Worm (Caenorhabditis elegans) whole organism, young adult: ENCODE data around the gene C06A8.6.
A peak's percentile ranks its signal among the peaks of the same experiment; 100 is the strongest.

Source experiments
- B0261.1 ChIP-seq: sonication (generic microtip); optimal IDR thresholded peaks from 2 replicates; lab custom pipeline; 2016; ENCODE audit warnings: mild to moderate bottlenecking, missing genetic modification characterization, moderate library complexity, missing compliant biosample characterization
- B0336.3 ChIP-seq: fragments of 200-800 bp; sonication (Bioruptor generic); IDR thresholded peaks from 2 replicates; pipeline ENCODE4 v1.3.6; 2022; ENCODE audit warnings: missing genetic modification characterization, missing compliant biosample characterization
- F33H1.4 ChIP-seq: fragments of 200-800 bp; sonication (Bioruptor generic); IDR thresholded peaks from 2 replicates; pipeline ENCODE4 v1.3.6; 2022; ENCODE audit warnings: missing genetic modification reagents, missing genetic modification characterization, missing compliant biosample characterization
- F57A8.1 ChIP-seq: fragments of 200-800 bp; sonication (Bioruptor generic); optimal IDR thresholded peaks from 2 replicates; lab custom pipeline; 2018; ENCODE audit warnings: mild to moderate bottlenecking, missing genetic modification characterization, moderate library complexity, missing compliant biosample characterization
- K12H6.12 ChIP-seq: fragments of 200-800 bp; sonication (Bioruptor generic); optimal IDR thresholded peaks from 2 replicates; lab custom pipeline; 2018; ENCODE audit warnings: mild to moderate bottlenecking, missing genetic modification characterization, missing compliant biosample characterization
- T07F8.4 ChIP-seq: sonication (generic microtip); optimal IDR thresholded peaks from 2 replicates; lab custom pipeline; 2016; ENCODE audit warnings: mild to moderate bottlenecking, missing genetic modification characterization, moderate library complexity, missing compliant biosample characterization
- T26A5.8 ChIP-seq: sonication (generic microtip); optimal IDR thresholded peaks from 2 replicates; lab custom pipeline; 2016; ENCODE audit warnings: missing genetic modification characterization, missing compliant biosample characterization
- Y53F4B.3 ChIP-seq: fragments of 200-800 bp; sonication (Bioruptor generic); IDR thresholded peaks from 2 replicates; pipeline ENCODE4 v1.3.6; 2022; ENCODE audit warnings: missing genetic modification reagents, missing genetic modification characterization, missing compliant biosample characterization
- ama-1 ChIP-seq, 3 experiments: fragments of 150-350 bp in 1 of 3; sonication (generic microtip) in 2 of 3; optimal IDR thresholded peaks; 2 replicates each; lab custom pipeline; 2014 to 2018; ENCODE audit warnings: missing biosample characterization in 2 of 3, missing genetic modification characterization in 2 of 3, missing genetic modification reagents in 2 of 3
- athp-1 ChIP-seq: sonication (generic microtip); optimal IDR thresholded peaks from 2 replicates; lab custom pipeline; 2017; ENCODE audit warnings: mild to moderate bottlenecking, missing genetic modification characterization, missing compliant biosample characterization
- bed-2 ChIP-seq: fragments of 200-800 bp; sonication (Bioruptor generic); IDR thresholded peaks from 2 replicates; pipeline ENCODE4 v1.3.6; 2022; ENCODE audit warnings: missing genetic modification reagents, missing genetic modification characterization, missing compliant biosample characterization
- cebp-1 ChIP-seq, 2 experiments: fragments of 200-800 bp in 1 of 2; sonication (Bioruptor generic) in 1 of 2; sonication (generic microtip) in 1 of 2; IDR thresholded peaks in 1 of 2; optimal IDR thresholded peaks in 1 of 2; 2 replicates each; pipeline versions ENCODE4 v1.3.6 to Lab custom; 2017 to 2022; ENCODE audit warnings: missing compliant biosample characterization in 2 of 2, missing genetic modification characterization in 2 of 2, mild to moderate bottlenecking in 1 of 2, missing genetic modification reagents in 1 of 2, moderate library complexity in 1 of 2
- ceh-27 ChIP-seq: fragments of 200-800 bp; sonication (Bioruptor generic); optimal IDR thresholded peaks from 2 replicates; lab custom pipeline; 2018; ENCODE audit warnings: mild to moderate bottlenecking, missing genetic modification characterization, moderate library complexity, missing compliant biosample characterization
- egl-18 ChIP-seq: fragments of 200-800 bp; sonication (Bioruptor generic); IDR thresholded peaks from 2 replicates; pipeline ENCODE4 v1.3.6; 2022; ENCODE audit warnings: missing genetic modification reagents, missing genetic modification characterization, missing compliant biosample characterization
- ekl-4 ChIP-seq: fragments of 200-800 bp; sonication (Bioruptor generic); IDR thresholded peaks from 2 replicates; pipeline ENCODE4 v1.3.6; 2022; ENCODE audit warnings: missing genetic modification reagents, missing genetic modification characterization, missing compliant biosample characterization
- him-1 ChIP-seq: sonication (generic microtip); optimal IDR thresholded peaks from 2 replicates; lab custom pipeline; 2016; ENCODE audit warnings: missing genotype, missing genetic modification reagents, missing genetic modification characterization, missing compliant biosample characterization
- hlh-26 ChIP-seq: fragments of 200-800 bp; sonication (Bioruptor generic); conservative IDR thresholded peaks from 2 replicates; pipeline ENCODE4 v1.3.6; 2022; ENCODE audit warnings: missing genetic modification reagents, missing genetic modification characterization, missing compliant biosample characterization
- hmg-1.2 ChIP-seq: fragments of 200-800 bp; sonication (Bioruptor generic); IDR thresholded peaks from 2 replicates; pipeline ENCODE4 v1.3.6; 2022; ENCODE audit warnings: missing genetic modification reagents, missing genetic modification characterization, missing compliant biosample characterization
- hsf-1 ChIP-seq: fragments of 200-800 bp; sonication (Bioruptor generic); IDR thresholded peaks from 2 replicates; pipeline ENCODE4 v1.3.6; 2022; ENCODE audit warnings: missing genetic modification reagents, missing genetic modification characterization, missing compliant biosample characterization
- lin-54 ChIP-seq: fragments of 200-800 bp; sonication (Bioruptor generic); optimal IDR thresholded peaks from 2 replicates; lab custom pipeline; 2018; ENCODE audit warnings: mild to moderate bottlenecking, missing genetic modification characterization, missing compliant biosample characterization
- lsy-27 ChIP-seq: sonication (generic microtip); optimal IDR thresholded peaks from 2 replicates; lab custom pipeline; 2017; ENCODE audit warnings: missing genetic modification characterization, mild to moderate bottlenecking, missing compliant biosample characterization, antibody characterized with exemption, missing genotype, borderline replicate concordance; ENCODE audit not compliant: insufficient read depth
- mel-28 ChIP-seq: sonication (generic microtip); optimal IDR thresholded peaks from 2 replicates; lab custom pipeline; 2016; ENCODE audit warnings: borderline replicate concordance, mild to moderate bottlenecking, missing genetic modification characterization, missing compliant biosample characterization
- nfya-2 ChIP-seq: fragments of 200-800 bp; sonication (Bioruptor generic); IDR thresholded peaks from 2 replicates; pipeline ENCODE4 v1.3.6; 2022; ENCODE audit warnings: missing genetic modification reagents, missing genetic modification characterization, missing compliant biosample characterization
- nhr-120 ChIP-seq: fragments of 200-800 bp; sonication (Bioruptor generic); IDR thresholded peaks from 2 replicates; pipeline ENCODE4 v1.3.6; 2022; ENCODE audit warnings: missing genetic modification characterization, missing compliant biosample characterization
- nhr-27 ChIP-seq: fragments of 200-800 bp; sonication (Bioruptor generic); optimal IDR thresholded peaks from 2 replicates; lab custom pipeline; 2018; ENCODE audit warnings: mild to moderate bottlenecking, missing genetic modification characterization, moderate library complexity, missing compliant biosample characterization
- pbrm-1 ChIP-seq: fragments of 200-800 bp; sonication (Bioruptor generic); IDR thresholded peaks from 2 replicates; pipeline ENCODE4 v1.3.6; 2022; ENCODE audit warnings: missing genetic modification reagents, missing genetic modification characterization, missing compliant biosample characterization
- rcor-1 ChIP-seq: fragments of 200-800 bp; sonication (Bioruptor generic); IDR thresholded peaks from 2 replicates; pipeline ENCODE4 v1.3.6; 2022; ENCODE audit warnings: missing genetic modification reagents, missing genetic modification characterization, missing compliant biosample characterization
- sea-2 ChIP-seq: fragments of 200-800 bp; sonication (Bioruptor generic); IDR thresholded peaks from 2 replicates; pipeline ENCODE4 v1.3.6; 2022; ENCODE audit warnings: missing genetic modification characterization, missing compliant biosample characterization
- tbp1 ChIP-seq: fragments of 200-800 bp; sonication (Bioruptor generic); optimal IDR thresholded peaks from 2 replicates; lab custom pipeline; 2018; ENCODE audit warnings: mild to moderate bottlenecking, missing genetic modification characterization, missing compliant biosample characterization
- unc-130 ChIP-seq: sonication (generic microtip); optimal IDR thresholded peaks from 2 replicates; lab custom pipeline; 2016; ENCODE audit warnings: missing genetic modification reagents, missing genetic modification characterization, missing compliant biosample characterization
- xnd-1 ChIP-seq: sonication (generic microtip); optimal IDR thresholded peaks from 2 replicates; lab custom pipeline; 2016; ENCODE audit warnings: missing genotype, missing genetic modification reagents, missing genetic modification characterization, missing compliant biosample characterization
- ztf-3 ChIP-seq: fragments of 200-800 bp; sonication (Bioruptor generic); optimal IDR thresholded peaks from 2 replicates; lab custom pipeline; 2018; ENCODE audit warnings: mild to moderate bottlenecking, missing genetic modification characterization, missing compliant biosample characterization
- ztf-6 ChIP-seq: fragments of 200-800 bp; sonication (Bioruptor generic); IDR thresholded peaks from 2 replicates; pipeline ENCODE4 v1.3.6; 2022; ENCODE audit warnings: missing genetic modification reagents, missing genetic modification characterization, missing compliant biosample characterization

The C06A8.6 gene

ce11 chrII:7758397-7759135 is 13.7 kb upstream of the C06A8.6 start, which contains the start of gene B0228.7 (continued):
- no peak for TF ChIP-seq ztf-6 (GFP tag; lab: Robert Waterston, UW)
- TF ChIP-seq xnd-1 (tag; lab: Kevin White, UChicago), result peak; percentile 92
- no peak for TF ChIP-seq nhr-27 (tag; lab: Kevin White, UChicago)
- peak; percentile 33 for TF ChIP-seq him-1 (tag; lab: Kevin White, UChicago)
- no peak for TF ChIP-seq unc-130 (GFP tag; lab: Kevin White, UChicago)
- no peak for TF ChIP-seq hlh-26 (GFP tag; lab: Robert Waterston, UW)
- no peak for TF ChIP-seq rcor-1 (GFP tag; lab: Robert Waterston, UW)
- no peak for TF ChIP-seq mel-28 (tag; lab: Kevin White, UChicago)
- TF ChIP-seq athp-1 (tag; lab: Kevin White, UChicago), result peak; percentile 2
- TF ChIP-seq tbp1, result no peak
- no peak for TF ChIP-seq pbrm-1 (GFP tag; lab: Robert Waterston, UW)
- TF ChIP-seq ztf-3 (GFP tag; lab: Kevin White, UChicago), result no peak
- TF ChIP-seq, all 124 proteins: peak for 16

- no peak for TF ChIP-seq Y53F4B.3 (GFP tag; lab: Robert Waterston, UW)
- no peak for TF ChIP-seq K12H6.12 (tag; lab: Kevin White, UChicago)
- no peak for TF ChIP-seq F57A8.1 (GFP tag; lab: Kevin White, UChicago)
- TF ChIP-seq T26A5.8 (tag; lab: Kevin White, UChicago), result no peak
- TF ChIP-seq lin-54 (GFP tag; lab: Kevin White, UChicago), result no peak
- no peak for TF ChIP-seq bed-2 (GFP tag; lab: Robert Waterston, UW)
- TF ChIP-seq sea-2, result no peak
- TF ChIP-seq ceh-27 (GFP tag; lab: Kevin White, UChicago), result no peak
- TF ChIP-seq B0261.1 (tag; lab: Kevin White, UChicago), result no peak
- no peak for TF ChIP-seq nfya-2 (GFP tag; lab: Robert Waterston, UW)
- no peak for TF ChIP-seq ekl-4 (GFP tag; lab: Robert Waterston, UW)
- TF ChIP-seq lsy-27 (tag; lab: Kevin White, UChicago), result no peak
- TF ChIP-seq F33H1.4, result no peak
- TF ChIP-seq hsf-1 (GFP tag; lab: Robert Waterston, UW), result no peak
- no peak for TF ChIP-seq T07F8.4 (tag; lab: Kevin White, UChicago)
- TF ChIP-seq hmg-1.2 (GFP tag; lab: Robert Waterston, UW), result no peak
- no peak for TF ChIP-seq egl-18
- no peak for TF ChIP-seq cebp-1 (GFP tag; IDR thresholded peaks at IDR 0.05; lab: Robert Waterston, UW)
- no peak for TF ChIP-seq cebp-1 (tag; optimal IDR thresholded peaks at IDR 0.05; lab: Kevin White, UChicago)
- no peak for TF ChIP-seq nhr-120 (GFP tag; lab: Robert Waterston, UW)
- no peak for TF ChIP-seq ama-1 (optimal IDR thresholded peaks at IDR 0.05; lab: Kevin White, UChicago)
- no peak for TF ChIP-seq ama-1 (GFP tag; optimal IDR thresholded peaks at IDR 0.05; lab: Kevin White, UChicago)
Measured at ce11 chrII:7761440-7761839, 10.9 kb upstream of the C06A8.6 start, which contains the start of gene B0228.8. Gene B0228.8 (minus strand): TSS chrII:7761540.

- TF ChIP-seq B0336.3 (GFP tag; lab: Robert Waterston, UW), result no peak
Measured at ce11 chrII:7763569-7763968, 8.7 kb upstream of the C06A8.6 start, which contains the start of gene B0228.9. Gene B0228.9 (minus strand): TSS chrII:7763669.
